Worm (Caenorhabditis elegans) whole organism, late embryonic: ENCODE measurements around the gene crn-6.

Source experiments
- C08G9.2 ChIP-seq: sonication (generic microtip); optimal IDR thresholded peaks from 2 replicates; lab custom pipeline; 2016; ENCODE audit warnings: mild to moderate bottlenecking, missing genetic modification characterization, moderate library complexity, missing compliant biosample characterization
- F13H6.1 ChIP-seq: sonication (generic microtip); optimal IDR thresholded peaks from 2 replicates; lab custom pipeline; 2016; ENCODE audit warnings: missing genetic modification characterization, missing compliant biosample characterization
- ama-1 ChIP-seq: fragments of 150-350 bp; optimal IDR thresholded peaks from 2 replicates; lab custom pipeline; 2014
- ceh-14 ChIP-seq: sonication (generic microtip); optimal IDR thresholded peaks from 2 replicates; lab custom pipeline; 2016; ENCODE audit warnings: missing genotype, missing genetic modification characterization, missing compliant biosample characterization
- ceh-18 ChIP-seq: sonication (generic microtip); optimal IDR thresholded peaks from 2 replicates; lab custom pipeline; 2016; ENCODE audit warnings: missing genetic modification characterization, missing compliant biosample characterization
- ceh-19 ChIP-seq: fragments of 200-800 bp; sonication (Bioruptor generic); optimal IDR thresholded peaks from 2 replicates; lab custom pipeline; 2018; ENCODE audit warnings: mild to moderate bottlenecking, missing genetic modification characterization, missing compliant biosample characterization
- ceh-2 ChIP-seq: sonication (generic microtip); optimal IDR thresholded peaks from 2 replicates; lab custom pipeline; 2016; ENCODE audit warnings: missing genotype, missing genetic modification characterization, missing compliant biosample characterization
- ceh-24 ChIP-seq: sonication (generic microtip); optimal IDR thresholded peaks from 2 replicates; lab custom pipeline; 2016; ENCODE audit warnings: mild to moderate bottlenecking, missing genetic modification characterization, missing compliant biosample characterization
- ceh-30 ChIP-seq: fragments of 150-350 bp; optimal IDR thresholded peaks from 2 replicates; lab custom pipeline; 2014; ENCODE audit warnings: missing biosample characterization, missing genetic modification characterization
- ceh-31 ChIP-seq: sonication (generic microtip); optimal IDR thresholded peaks from 2 replicates; lab custom pipeline; 2016; ENCODE audit warnings: missing genetic modification characterization, missing compliant biosample characterization
- ceh-34 ChIP-seq: sonication (generic microtip); optimal IDR thresholded peaks from 2 replicates; lab custom pipeline; 2016; ENCODE audit warnings: mild to moderate bottlenecking, missing genetic modification characterization, missing compliant biosample characterization
- ceh-45 ChIP-seq: fragments of 200-800 bp; sonication (Bioruptor generic); IDR thresholded peaks from 2 replicates; pipeline ENCODE4 v1.3.6; 2022; ENCODE audit warnings: missing genetic modification reagents, missing genetic modification characterization, missing compliant biosample characterization
- ceh-48 ChIP-seq: sonication (generic microtip); optimal IDR thresholded peaks from 2 replicates; lab custom pipeline; 2016; ENCODE audit warnings: missing genetic modification characterization, inconsistent platforms, missing compliant biosample characterization
- ceh-9 ChIP-seq: sonication (generic microtip); optimal IDR thresholded peaks from 2 replicates; lab custom pipeline; 2016; ENCODE audit warnings: mild to moderate bottlenecking, missing genetic modification characterization, inconsistent platforms, missing compliant biosample characterization
- che-1 ChIP-seq: sonication (generic microtip); optimal IDR thresholded peaks from 2 replicates; lab custom pipeline; 2016; ENCODE audit warnings: mild to moderate bottlenecking, missing genetic modification characterization, missing compliant biosample characterization
- elt-2 ChIP-seq: sonication (generic microtip); optimal IDR thresholded peaks from 2 replicates; lab custom pipeline; 2016; ENCODE audit warnings: missing genetic modification reagents, missing genetic modification characterization, missing compliant biosample characterization
- elt-4 ChIP-seq: sonication (generic microtip); optimal IDR thresholded peaks from 2 replicates; lab custom pipeline; 2016; ENCODE audit warnings: missing genetic modification characterization, missing compliant biosample characterization
- ets-4 ChIP-seq: sonication (generic microtip); optimal IDR thresholded peaks from 2 replicates; lab custom pipeline; 2016; ENCODE audit warnings: missing genetic modification characterization, missing compliant biosample characterization
- eyg-1 ChIP-seq: sonication (generic microtip); optimal IDR thresholded peaks from 2 replicates; lab custom pipeline; 2016; ENCODE audit warnings: missing genotype, missing genetic modification characterization, missing compliant biosample characterization
- fax-1 ChIP-seq: sonication (generic microtip); optimal IDR thresholded peaks from 2 replicates; lab custom pipeline; 2016; ENCODE audit warnings: missing genotype, missing genetic modification characterization, missing compliant biosample characterization
- fkh-10 ChIP-seq: fragments of 150-350 bp; optimal IDR thresholded peaks from 2 replicates; lab custom pipeline; 2014; ENCODE audit warnings: missing biosample characterization, missing genetic modification reagents, missing genetic modification characterization
- hlh-13 ChIP-seq: fragments of 200-800 bp; sonication (Bioruptor generic); optimal IDR thresholded peaks from 2 replicates; lab custom pipeline; 2018; ENCODE audit warnings: mild to moderate bottlenecking, missing genetic modification characterization, missing compliant biosample characterization
- hlh-30 ChIP-seq: sonication (generic microtip); optimal IDR thresholded peaks from 2 replicates; lab custom pipeline; 2017; ENCODE audit warnings: antibody characterized with exemption, missing genetic modification characterization, missing compliant biosample characterization; ENCODE audit not compliant: insufficient read depth
- hlh-6 ChIP-seq: sonication (generic microtip); optimal IDR thresholded peaks from 2 replicates; lab custom pipeline; 2016; ENCODE audit warnings: missing genotype, missing genetic modification characterization, missing compliant biosample characterization
- lim-6 ChIP-seq: sonication (generic microtip); optimal IDR thresholded peaks from 2 replicates; lab custom pipeline; 2016; ENCODE audit warnings: missing genetic modification characterization, missing compliant biosample characterization
- mec-3 ChIP-seq: sonication (generic microtip); optimal IDR thresholded peaks from 2 replicates; lab custom pipeline; 2016; ENCODE audit warnings: borderline replicate concordance, missing genetic modification characterization, missing compliant biosample characterization
- nhr-11 ChIP-seq: fragments of 150-350 bp; optimal IDR thresholded peaks from 2 replicates; lab custom pipeline; 2014; ENCODE audit warnings: missing biosample characterization, missing genetic modification characterization
- npax-4 ChIP-seq: sonication (generic microtip); optimal IDR thresholded peaks from 2 replicates; lab custom pipeline; 2016; ENCODE audit warnings: missing genetic modification characterization, missing compliant biosample characterization
- pat-9 ChIP-seq: fragments of 200-800 bp; sonication (Bioruptor generic); optimal IDR thresholded peaks from 2 replicates; lab custom pipeline; 2018; ENCODE audit warnings: mild to moderate bottlenecking, missing genetic modification characterization, moderate library complexity, missing compliant biosample characterization
- pha-4 ChIP-seq: fragments of 150-350 bp; optimal IDR thresholded peaks from 2 replicates; lab custom pipeline; 2018; ENCODE audit warnings: missing biosample characterization, missing genetic modification reagents, missing genetic modification characterization
- ref-2 ChIP-seq: sonication (generic microtip); optimal IDR thresholded peaks from 2 replicates; lab custom pipeline; 2016; ENCODE audit warnings: missing genetic modification characterization, missing compliant biosample characterization
- rnt-1 ChIP-seq: sonication (generic microtip); optimal IDR thresholded peaks from 2 replicates; lab custom pipeline; 2016; ENCODE audit warnings: missing genetic modification characterization, missing compliant biosample characterization
- sdc-2 ChIP-seq: sonication (generic microtip); optimal IDR thresholded peaks from 2 replicates; lab custom pipeline; 2016; ENCODE audit warnings: missing genotype, missing genetic modification characterization, missing compliant biosample characterization
- sox-2 ChIP-seq: fragments of 200-800 bp; sonication (Bioruptor generic); IDR thresholded peaks from 2 replicates; pipeline ENCODE4 v1.3.6; 2022; ENCODE audit warnings: missing genetic modification reagents, missing genetic modification characterization, missing compliant biosample characterization
- tbx-7 ChIP-seq: sonication (generic microtip); optimal IDR thresholded peaks from 2 replicates; lab custom pipeline; 2016; ENCODE audit warnings: missing genotype, missing genetic modification characterization, missing compliant biosample characterization
- ttx-3 ChIP-seq: sonication (generic microtip); optimal IDR thresholded peaks from 2 replicates; lab custom pipeline; 2016; ENCODE audit warnings: missing genetic modification reagents, missing genetic modification characterization, missing compliant biosample characterization
- unc-3 ChIP-seq, 2 experiments: fragments of 200-800 bp in 1 of 2; sonication (Bioruptor generic) in 1 of 2; sonication (generic microtip) in 1 of 2; conservative IDR thresholded peaks in 1 of 2; optimal IDR thresholded peaks in 1 of 2; 2 replicates each; pipeline versions ENCODE4 v1.3.6 to Lab custom; 2016 to 2022; ENCODE audit warnings: missing compliant biosample characterization in 2 of 2, missing genetic modification characterization in 2 of 2, missing genetic modification reagents in 1 of 2
- unc-55 ChIP-seq: sonication (generic microtip); optimal IDR thresholded peaks from 2 replicates; lab custom pipeline; 2017; ENCODE audit warnings: missing biosample characterization, missing genetic modification reagents, missing genetic modification characterization
- zip-5 ChIP-seq: sonication (generic microtip); optimal IDR thresholded peaks from 2 replicates; lab custom pipeline; 2016; ENCODE audit warnings: missing genetic modification characterization, missing compliant biosample characterization

The crn-6 gene

ce11 chrIII:9324724-9325123, 42.3 kb upstream of the crn-6 start, which contains the start of gene C40H1.7:
Gene C40H1.7, plus strand, starts transcription at chrIII:9325024.
- TF ChIP-seq elt-4 (tag; lab: Kevin White, UChicago): no peak
- no peak for TF ChIP-seq mec-3

- TF ChIP-seq elt-2 (peak; percentile 85), mec-3 (no peak), fax-1 (no peak), unc-3 (GFP tag; conservative IDR thresholded peaks at IDR 0.05; lab: Robert Waterston, UW) (no peak), unc-3 (tag; optimal IDR thresholded peaks at IDR 0.05; lab: Kevin White, UChicago) (no peak), fkh-10 (GFP tag; lab: Kevin White, UChicago) (no peak), nhr-11 (tag; lab: Kevin White, UChicago) (no peak), hlh-6 (tag; lab: Kevin White, UChicago) (no peak)
These were observed 40.5 kb upstream of the crn-6 start for ce11 chrIII:9326528-9326927.

- TF ChIP-seq unc-3 (GFP tag; conservative IDR thresholded peaks at IDR 0.05; lab: Robert Waterston, UW) (no peak), unc-3 (tag; optimal IDR thresholded peaks at IDR 0.05; lab: Kevin White, UChicago) (no peak), ceh-2 (no peak), ceh-34 (no peak), lim-6 (tag; lab: Kevin White, UChicago) (no peak), ceh-14 (tag; lab: Kevin White, UChicago) (no peak), ceh-31 (no peak), ets-4 (tag; lab: Kevin White, UChicago) (no peak), fkh-10 (GFP tag; lab: Kevin White, UChicago) (no peak), elt-2 (no peak), ceh-24 (no peak), ceh-30 (tag; lab: Kevin White, UChicago) (no peak), hlh-30 (tag; lab: Kevin White, UChicago) (no peak), sdc-2 (tag; lab: Kevin White, UChicago) (no peak), fax-1 (no peak), ceh-9 (tag; lab: Kevin White, UChicago) (no peak), hlh-13 (GFP tag; lab: Kevin White, UChicago) (no peak), che-1 (no peak), F13H6.1 (tag; lab: Kevin White, UChicago) (no peak), tbx-7 (tag; lab: Kevin White, UChicago) (no peak), ceh-48 (tag; lab: Kevin White, UChicago) (no peak)
- TF ChIP-seq, all 69 proteins: peak for 0
These were observed 39.2 kb upstream of the crn-6 start for ce11 chrIII:9327910-9328309.

ce11 chrIII:9328732-9329131, 38.3 kb upstream of the crn-6 start:
- TF ChIP-seq ceh-9 (tag; lab: Kevin White, UChicago) (no peak), unc-55 (GFP tag; lab: Kevin White, UChicago) (peak; percentile 96), ceh-18 (peak; percentile 23)

ce11 chrIII:9329266-9329665, 37.8 kb upstream of the crn-6 start, which contains the start of gene C40H1.3:
Gene C40H1.3, minus strand, starts transcription at chrIII:9329366.
- TF ChIP-seq ceh-30 (tag; lab: Kevin White, UChicago) (no peak), sox-2 (GFP tag; lab: Robert Waterston, UW) (no peak), unc-55 (GFP tag; lab: Kevin White, UChicago) (no peak), ttx-3 (tag; lab: Kevin White, UChicago) (no peak), pha-4 (no peak), zip-5 (tag; lab: Kevin White, UChicago) (no peak), pat-9 (tag; lab: Kevin White, UChicago) (no peak), ceh-31 (no peak), ama-1 (no peak), ceh-45 (GFP tag; lab: Robert Waterston, UW) (no peak), eyg-1 (tag; lab: Kevin White, UChicago) (no peak), ceh-2 (no peak), C08G9.2 (tag; lab: Kevin White, UChicago) (no peak), ceh-19 (GFP tag; lab: Kevin White, UChicago) (no peak), rnt-1 (tag; lab: Kevin White, UChicago) (no peak), ceh-34 (no peak), npax-4 (tag; lab: Kevin White, UChicago) (no peak), ref-2 (tag; lab: Kevin White, UChicago) (no peak), F13H6.1 (tag; lab: Kevin White, UChicago) (no peak)
